Worm (Caenorhabditis elegans): ENCODE data around the gene chtb-1.

chtb-1 gene

ce11 chrIII:9306596-9306995 is 48.7 kb downstream of the chtb-1 start, which contains the start of gene srx-45:
srx-45 (minus strand) TSS chrIII:9306696.
- TF ChIP-seq dmd-8 (GFP tag; IDR thresholded peaks at IDR 0.05) = no peak

- TF ChIP-seq daf-16 (GFP tag; optimal IDR thresholded peaks at IDR 0.05) = no peak
- TF ChIP-seq daf-16 (tag; optimal IDR thresholded peaks at IDR 0.05) = no peak
- TF ChIP-seq nhr-28 (tag; optimal IDR thresholded peaks at IDR 0.05) = peak; percentile 32
Observed at ce11 chrIII:9300670-9301069, 54.6 kb downstream of the chtb-1 start.

ce11 chrIII:9299919-9300318 is 55.3 kb downstream of the chtb-1 start, which contains the start of gene K01B6.3:
K01B6.3 (plus strand) TSS chrIII:9300219.
- TF ChIP-seq F44E2.7 (GFP tag; IDR thresholded peaks at IDR 0.05) (no peak), nhr-28 (tag; optimal IDR thresholded peaks at IDR 0.05) (no peak), ctbp-1 (GFP tag; IDR thresholded peaks at IDR 0.05) (no peak), sdz-12 (GFP tag; optimal IDR thresholded peaks at IDR 0.05) (no peak), cey-2 (tag; optimal IDR thresholded peaks at IDR 0.05; ENCODE audit: borderline replicate concordance, insufficient read depth) (no peak), egl-43 (GFP tag; IDR thresholded peaks at IDR 0.05) (no peak), madf-5 (GFP tag; IDR thresholded peaks at IDR 0.05) (no peak), ces-1 (GFP tag; optimal IDR thresholded peaks at IDR 0.05) (no peak), snpc-1.2 (GFP tag; IDR thresholded peaks at IDR 0.05) (no peak), mdt-29 (GFP tag; IDR thresholded peaks at IDR 0.05) (no peak), lin-15B (tag; optimal IDR thresholded peaks at IDR 0.05) (no peak), gei-8 (GFP tag; optimal IDR thresholded peaks at IDR 0.05) (no peak), mxl-2 (GFP tag; conservative IDR thresholded peaks at IDR 0.05) (no peak), spr-3 (GFP tag; optimal IDR thresholded peaks at IDR 0.05) (no peak), nhr-48 (tag; optimal IDR thresholded peaks at IDR 0.05) (no peak)

ce11 chrIII:9299116-9299515 is 56.1 kb downstream of the chtb-1 start:
- no peak for TF ChIP-seq dmd-8 (GFP tag; IDR thresholded peaks at IDR 0.05)
- TF ChIP-seq nhr-6 (tag; optimal IDR thresholded peaks at IDR 0.05) = no peak
- no peak for TF ChIP-seq mdl-1 (tag; optimal IDR thresholded peaks at IDR 0.05)
- TF ChIP-seq egl-43 (GFP tag; IDR thresholded peaks at IDR 0.05) = no peak
- peak in 1 of 2 experiments; percentile 71 for TF ChIP-seq unc-62 (GFP tag; optimal IDR thresholded peaks at IDR 0.05 in 1 of 2)
- no peak for TF ChIP-seq unc-62 (tag; optimal IDR thresholded peaks at IDR 0.05)

Data from whole organism, L4 larva.